Worm (Caenorhabditis elegans) whole organism, mixed stage, embryonic: ENCODE measurements around the gene F07C4.6.

Source experiments
- M03D4.4 ChIP-seq: sonication (generic microtip); optimal IDR thresholded peaks from 2 replicates; lab custom pipeline; 2017; ENCODE audit warnings: mild to moderate bottlenecking, missing genetic modification characterization, missing compliant biosample characterization
- bed-3 ChIP-seq: fragments of 200-800 bp; sonication (Bioruptor generic); optimal IDR thresholded peaks from 3 replicates; lab custom pipeline; 2018; ENCODE audit warnings: mild to moderate bottlenecking, missing genetic modification characterization, moderate library complexity, missing compliant biosample characterization
- blmp-1 ChIP-seq: fragments of 150-350 bp; optimal IDR thresholded peaks from 2 replicates; lab custom pipeline; 2014; ENCODE audit warnings: missing biosample characterization, missing genetic modification characterization
- ceh-43 ChIP-seq: fragments of 200-800 bp; sonication (Bioruptor generic); optimal IDR thresholded peaks from 2 replicates; lab custom pipeline; 2018; ENCODE audit warnings: mild to moderate bottlenecking, missing genetic modification characterization, moderate library complexity, missing compliant biosample characterization
- ceh-83 ChIP-seq: fragments of 200-800 bp; sonication (Bioruptor generic); optimal IDR thresholded peaks from 2 replicates; lab custom pipeline; 2018; ENCODE audit warnings: mild to moderate bottlenecking, missing genetic modification characterization, missing compliant biosample characterization
- ces-1 ChIP-seq: fragments of 150-350 bp; optimal IDR thresholded peaks from 2 replicates; lab custom pipeline; 2014; ENCODE audit warnings: missing biosample characterization, missing genetic modification reagents, missing genetic modification characterization
- cnd-1 ChIP-seq: fragments of 200-800 bp; sonication (Bioruptor generic); optimal IDR thresholded peaks from 2 replicates; lab custom pipeline; 2018; ENCODE audit warnings: mild to moderate bottlenecking, missing genetic modification characterization, missing compliant biosample characterization
- elt-1 ChIP-seq: sonication (generic microtip); optimal IDR thresholded peaks from 2 replicates; lab custom pipeline; 2017; ENCODE audit warnings: missing genetic modification characterization, mild to moderate bottlenecking, missing compliant biosample characterization, antibody characterized with exemption, moderate library complexity, borderline replicate concordance; ENCODE audit not compliant: insufficient read depth
- elt-3 ChIP-seq: fragments of 150-350 bp; optimal IDR thresholded peaks from 2 replicates; lab custom pipeline; 2014; ENCODE audit warnings: missing biosample characterization, missing genetic modification characterization
- flh-1 ChIP-seq: fragments of 200-800 bp; sonication (Bioruptor generic); optimal IDR thresholded peaks from 2 replicates; lab custom pipeline; 2018; ENCODE audit warnings: mild to moderate bottlenecking, missing genetic modification characterization, moderate library complexity, missing compliant biosample characterization
- hlh-1 ChIP-seq: fragments of 150-350 bp; optimal IDR thresholded peaks from 2 replicates; lab custom pipeline; 2014; ENCODE audit warnings: missing biosample characterization, missing genetic modification reagents, missing genetic modification characterization
- lin-32 ChIP-seq: fragments of 200-800 bp; sonication (Bioruptor generic); optimal IDR thresholded peaks from 2 replicates; lab custom pipeline; 2018; ENCODE audit warnings: mild to moderate bottlenecking, missing genetic modification characterization, missing compliant biosample characterization
- lsy-2 ChIP-seq: fragments of 150-350 bp; optimal IDR thresholded peaks from 2 replicates; lab custom pipeline; 2014; ENCODE audit warnings: missing biosample characterization, missing genetic modification characterization
- mab-5 ChIP-seq: fragments of 150-350 bp; optimal IDR thresholded peaks from 2 replicates; lab custom pipeline; 2014; ENCODE audit warnings: missing biosample characterization, missing genetic modification characterization
- mls-2 ChIP-seq: sonication (generic microtip); optimal IDR thresholded peaks from 2 replicates; lab custom pipeline; 2016; ENCODE audit warnings: mild to moderate bottlenecking, missing genetic modification characterization, moderate library complexity, missing compliant biosample characterization
- nhr-12 ChIP-seq: fragments of 150-350 bp; optimal IDR thresholded peaks from 2 replicates; lab custom pipeline; 2014; ENCODE audit warnings: missing biosample characterization, missing genetic modification characterization
- nhr-2 ChIP-seq: fragments of 150-350 bp; optimal IDR thresholded peaks from 2 replicates; lab custom pipeline; 2014; ENCODE audit warnings: missing biosample characterization, missing genetic modification characterization
- nhr-237 ChIP-seq: fragments of 150-350 bp; optimal IDR thresholded peaks from 2 replicates; lab custom pipeline; 2014; ENCODE audit warnings: missing biosample characterization, missing genetic modification characterization
- nhr-28 ChIP-seq: fragments of 150-350 bp; optimal IDR thresholded peaks from 2 replicates; lab custom pipeline; 2014; ENCODE audit warnings: missing biosample characterization, missing genetic modification characterization
- nhr-76 ChIP-seq: sonication (generic microtip); optimal IDR thresholded peaks from 2 replicates; lab custom pipeline; 2017; ENCODE audit warnings: missing biosample characterization, missing genetic modification characterization
- pha-4 ChIP-seq: fragments of 150-350 bp; optimal IDR thresholded peaks from 2 replicates; lab custom pipeline; 2018; ENCODE audit warnings: missing biosample characterization, missing genetic modification reagents, missing genetic modification characterization
- sem-2 ChIP-seq: fragments of 200-800 bp; sonication (Bioruptor generic); optimal IDR thresholded peaks from 2 replicates; lab custom pipeline; 2018; ENCODE audit warnings: mild to moderate bottlenecking, missing genetic modification characterization, missing compliant biosample characterization
- snpc-4 ChIP-seq: fragments of 150-350 bp; optimal IDR thresholded peaks from 2 replicates; lab custom pipeline; 2014; ENCODE audit warnings: missing biosample characterization, missing genetic modification characterization
- tbx-8 ChIP-seq: fragments of 200-800 bp; sonication (Bioruptor generic); optimal IDR thresholded peaks from 2 replicates; lab custom pipeline; 2018; ENCODE audit warnings: mild to moderate bottlenecking, missing genetic modification characterization, moderate library complexity, missing compliant biosample characterization
- unc-39 ChIP-seq: fragments of 150-350 bp; optimal IDR thresholded peaks from 2 replicates; lab custom pipeline; 2014; ENCODE audit warnings: missing biosample characterization, missing genetic modification characterization
- unc-62 ChIP-seq: fragments of 150-350 bp; optimal IDR thresholded peaks from 2 replicates; lab custom pipeline; 2014; ENCODE audit warnings: missing biosample characterization, missing genetic modification reagents, missing genetic modification characterization
- zip-8 ChIP-seq: fragments of 150-350 bp; optimal IDR thresholded peaks from 2 replicates; lab custom pipeline; 2014; ENCODE audit warnings: missing biosample characterization, missing genetic modification characterization
- ztf-11 ChIP-seq: fragments of 150-350 bp; optimal IDR thresholded peaks from 2 replicates; lab custom pipeline; 2014; ENCODE audit warnings: missing biosample characterization, missing genetic modification characterization

F07C4.6 gene

ce11 chrV:7651757-7652156 lies 25.1 kb downstream of the F07C4.6 start, which contains the start of gene srh-234:
srh-234 (minus strand) TSS chrV:7651857.
- TF ChIP-seq elt-3 (tag; lab: Kevin White, UChicago) (no peak), zip-8 (tag; lab: Kevin White, UChicago) (no peak), lin-32 (GFP tag; lab: Kevin White, UChicago) (no peak), nhr-12 (tag; lab: Kevin White, UChicago) (no peak), snpc-4 (tag; lab: Kevin White, UChicago) (no peak), ceh-43 (GFP tag; lab: Kevin White, UChicago) (no peak), unc-62 (no peak), M03D4.4 (tag; lab: Kevin White, UChicago) (no peak), nhr-28 (tag; lab: Kevin White, UChicago) (no peak), nhr-237 (tag; lab: Kevin White, UChicago) (no peak), ztf-11 (no peak), mab-5 (tag; lab: Kevin White, UChicago) (no peak), flh-1 (no peak), sem-2 (GFP tag; lab: Kevin White, UChicago) (no peak), blmp-1 (no peak)

- no peak for TF ChIP-seq bed-3
These were observed 26.9 kb downstream of the F07C4.6 start, which contains the start of gene srh-200 for ce11 chrV:7653567-7653966. srh-200 (minus strand) TSS chrV:7653667.

DNA sequence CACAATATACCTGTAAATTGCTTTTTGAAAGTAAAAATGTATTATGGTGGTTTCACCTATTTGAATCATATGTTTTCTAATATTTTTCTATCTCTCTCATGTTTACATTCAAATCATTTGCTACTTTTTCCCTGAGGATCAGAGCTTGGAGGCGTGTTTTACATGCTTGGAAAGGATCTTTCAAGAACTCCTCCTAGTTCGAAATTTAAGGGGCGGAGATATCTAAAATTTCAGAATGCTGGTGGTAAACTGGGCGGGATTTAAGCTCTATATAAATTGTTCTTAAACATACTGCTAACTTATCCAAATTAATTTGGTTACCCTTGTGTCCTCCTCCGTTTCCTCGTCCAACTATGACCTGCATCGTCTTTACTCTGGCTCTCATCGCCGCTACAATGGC lies 41.3 kb downstream of the F07C4.6 start, which contains the start of gene C12D5.5:
C12D5.5 (plus strand) TSS at position 301 of the 400 bp plus-strand sequence.
- TF ChIP-seq nhr-12 (tag; lab: Kevin White, UChicago), result no peak
- TF ChIP-seq nhr-2 (tag; lab: Kevin White, UChicago), result no peak
- no peak for TF ChIP-seq tbx-8
- TF ChIP-seq elt-1 (tag; lab: Kevin White, UChicago), result no peak
- TF ChIP-seq nhr-76 (tag; lab: Kevin White, UChicago), result no peak
- TF ChIP-seq nhr-237 (tag; lab: Kevin White, UChicago), result no peak
- TF ChIP-seq unc-39 (tag; lab: Kevin White, UChicago), result no peak
- no peak for TF ChIP-seq mab-5 (tag; lab: Kevin White, UChicago)
- TF ChIP-seq unc-62, result no peak
- no peak for TF ChIP-seq bed-3

ce11 chrV:7672258-7672657 lies 45.6 kb downstream of the F07C4.6 start, which contains the start of gene C12D5.4:
C12D5.4 (plus strand) TSS chrV:7672558.
- TF ChIP-seq nhr-28 (tag; lab: Kevin White, UChicago), result no peak
- no peak for TF ChIP-seq ceh-83 (GFP tag; lab: Kevin White, UChicago)
- no peak for TF ChIP-seq unc-62
- no peak for TF ChIP-seq hlh-1 (tag; lab: Kevin White, UChicago)
- no peak for TF ChIP-seq mls-2 (tag; lab: Kevin White, UChicago)
- no peak for TF ChIP-seq lsy-2 (tag; lab: Kevin White, UChicago)
- no peak for TF ChIP-seq ces-1 (GFP tag; lab: Kevin White, UChicago)
- TF ChIP-seq cnd-1 (tag; lab: Kevin White, UChicago), result no peak

ce11 chrV:7675904-7676303 lies 49.3 kb downstream of the F07C4.6 start, which contains the start of gene C12D5.3:
C12D5.3 (plus strand) TSS chrV:7676204.
- TF ChIP-seq nhr-2 (tag; lab: Kevin White, UChicago) (no peak), blmp-1 (no peak), flh-1 (no peak), pha-4 (no peak), elt-1 (tag; lab: Kevin White, UChicago) (no peak), unc-39 (tag; lab: Kevin White, UChicago) (no peak), zip-8 (tag; lab: Kevin White, UChicago) (no peak), sem-2 (GFP tag; lab: Kevin White, UChicago) (no peak), bed-3 (no peak)
